Worm (Caenorhabditis elegans): ENCODE measurements around the gene alkb-7.

Gene alkb-7

DNA sequence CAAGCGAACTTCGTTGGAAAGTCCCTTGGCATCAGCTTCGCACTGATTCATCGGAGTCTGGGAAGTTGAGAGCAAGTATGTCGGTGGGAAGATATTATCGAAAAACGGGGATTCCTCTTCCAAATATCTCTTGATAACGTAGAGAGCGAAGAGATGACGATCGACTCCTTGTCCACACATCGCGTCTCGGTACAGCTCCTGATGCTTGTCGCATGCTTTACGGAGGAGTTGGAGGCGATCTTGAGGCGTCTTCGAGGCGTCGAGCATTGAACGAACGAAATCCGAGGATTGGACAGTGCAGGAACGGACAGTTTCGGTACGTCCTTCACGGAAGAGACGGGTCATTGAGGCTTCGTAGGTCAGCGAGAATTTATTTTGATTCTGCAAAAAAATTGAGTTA lies 1.5 kb upstream of the alkb-7 start:
- TF ChIP-seq mls-2 (tag; optimal IDR thresholded peaks at IDR 0.05): no peak
- no peak for TF ChIP-seq tbx-8 (GFP tag; optimal IDR thresholded peaks at IDR 0.05)
- TF ChIP-seq blmp-1 (tag; optimal IDR thresholded peaks at IDR 0.05): no peak
- no peak for TF ChIP-seq lin-32 (GFP tag; optimal IDR thresholded peaks at IDR 0.05)

DNA sequence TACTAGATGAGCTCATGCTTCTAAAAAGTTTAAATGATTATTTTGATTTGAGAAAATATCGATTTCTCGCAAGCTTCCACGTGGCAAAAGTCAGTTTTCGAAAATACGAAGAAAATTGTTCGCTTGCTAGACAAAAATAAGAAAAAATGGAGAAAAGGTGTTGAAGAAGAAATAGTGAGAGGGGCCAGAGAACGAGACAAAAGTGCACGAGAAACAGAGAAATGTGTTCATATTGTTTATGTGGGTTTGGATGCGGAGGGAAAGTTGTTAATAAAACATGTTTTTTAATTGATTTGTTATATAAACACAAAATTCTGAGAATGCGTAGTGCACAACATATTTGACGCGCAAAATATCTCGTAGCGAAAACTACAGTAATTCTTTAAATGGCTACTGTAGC lies 2.6 kb downstream of the alkb-7 start, which contains the start of gene Y46G5A.15:
TSS of gene Y46G5A.15 (minus strand) at position 26 of the 400 bp plus-strand sequence.
- TF ChIP-seq lsy-2 (tag; optimal IDR thresholded peaks at IDR 0.05) (no peak), lin-13 (tag; optimal IDR thresholded peaks at IDR 0.05) (no peak), ham-2 (GFP tag; optimal IDR thresholded peaks at IDR 0.05) (no peak), ceh-43 (GFP tag; optimal IDR thresholded peaks at IDR 0.05) (no peak), hlh-1 (tag; optimal IDR thresholded peaks at IDR 0.05) (no peak), unc-120 (tag; optimal IDR thresholded peaks at IDR 0.05; ENCODE audit: poor library complexity, severe bottlenecking) (no peak), unc-39 (tag; optimal IDR thresholded peaks at IDR 0.05) (no peak), mls-2 (tag; optimal IDR thresholded peaks at IDR 0.05) (no peak), ztf-11 (tag; optimal IDR thresholded peaks at IDR 0.05) (no peak), unc-62 (GFP tag; optimal IDR thresholded peaks at IDR 0.05) (no peak), zip-8 (tag; optimal IDR thresholded peaks at IDR 0.05) (no peak), bed-3 (GFP tag; optimal IDR thresholded peaks at IDR 0.05) (no peak)

DNA sequence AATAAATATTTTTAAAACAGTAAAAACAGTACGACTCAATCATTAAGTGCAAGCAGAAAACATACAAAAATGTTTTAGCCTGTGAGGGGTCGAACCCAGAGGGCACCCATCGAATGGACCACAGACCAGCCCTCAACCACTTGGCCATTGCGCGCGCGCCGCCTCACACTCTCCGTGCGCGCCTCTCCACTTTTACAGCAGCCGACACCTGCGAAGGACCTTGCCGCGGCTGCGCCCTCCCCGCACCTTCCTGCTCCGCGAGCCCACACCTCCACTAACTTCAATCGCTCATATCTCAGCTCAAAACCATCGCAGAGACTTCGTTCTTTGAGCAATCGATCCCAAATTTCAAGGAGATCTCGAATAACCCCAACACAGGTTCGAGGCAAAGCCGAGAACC lies 9.6 kb downstream of the alkb-7 start:
- peak; percentile 70 for TF ChIP-seq lin-13 (tag; optimal IDR thresholded peaks at IDR 0.05)
- peak; percentile 47 for TF ChIP-seq sptf-1 (tag; optimal IDR thresholded peaks at IDR 0.05)
- TF ChIP-seq mep-1 (tag; optimal IDR thresholded peaks at IDR 0.05): peak; percentile 27

DNA sequence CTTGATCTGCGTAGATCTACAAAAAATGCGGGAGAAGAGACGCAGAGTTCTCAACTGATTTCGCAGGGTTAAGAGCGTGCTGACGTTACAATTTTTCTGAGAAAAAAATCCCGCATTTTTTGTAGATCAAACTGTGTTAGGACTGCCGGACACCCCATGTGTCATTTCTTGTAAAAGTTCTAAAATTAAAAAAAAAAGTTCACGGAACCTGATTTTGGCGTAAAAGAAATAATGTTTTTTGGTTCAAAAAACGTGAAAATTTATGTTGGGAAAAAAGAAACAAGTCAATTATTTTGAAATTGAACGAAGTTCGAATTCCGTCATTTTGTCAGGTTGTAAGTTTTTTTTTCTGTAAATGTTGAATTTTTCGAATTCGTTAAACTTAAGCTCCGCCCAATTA lies 11.6 kb downstream of the alkb-7 start, which contains the start of gene Y46G5A.34:
TSS of gene Y46G5A.34 (plus strand) at position 301 of the 400 bp plus-strand sequence.
- TF ChIP-seq ham-2 (GFP tag; optimal IDR thresholded peaks at IDR 0.05) (no peak), nhr-28 (tag; optimal IDR thresholded peaks at IDR 0.05) (no peak), unc-62 (GFP tag; optimal IDR thresholded peaks at IDR 0.05) (no peak), nhr-2 (tag; optimal IDR thresholded peaks at IDR 0.05) (no peak), pha-4 (tag; optimal IDR thresholded peaks at IDR 0.05) (no peak), elt-3 (tag; optimal IDR thresholded peaks at IDR 0.05) (no peak), lsy-2 (tag; optimal IDR thresholded peaks at IDR 0.05) (no peak), tbx-8 (GFP tag; optimal IDR thresholded peaks at IDR 0.05) (no peak), nhr-237 (tag; optimal IDR thresholded peaks at IDR 0.05) (no peak), cnd-1 (tag; optimal IDR thresholded peaks at IDR 0.05) (no peak), ceh-83 (GFP tag; optimal IDR thresholded peaks at IDR 0.05) (no peak)

DNA sequence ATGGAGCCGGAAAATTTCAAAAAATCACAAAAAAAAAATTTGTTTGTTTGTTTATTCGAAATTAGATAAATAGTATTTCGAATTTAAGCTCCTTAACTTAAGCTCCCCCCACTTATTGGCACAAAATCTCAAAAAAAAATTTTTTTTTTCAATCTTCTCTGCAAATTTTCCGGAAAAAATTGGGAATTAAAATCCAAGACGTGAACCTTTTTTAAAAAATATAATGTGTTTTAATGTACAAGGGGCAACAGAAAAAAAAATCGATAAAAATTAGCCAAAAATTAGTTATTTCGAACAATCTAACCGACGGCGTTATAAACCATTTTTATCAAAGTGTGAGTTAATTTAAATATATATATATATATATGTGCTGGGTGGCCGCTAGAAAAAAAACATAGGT lies 13.6 kb downstream of the alkb-7 start, which contains the start of gene Y46G5A.14:
TSS of gene Y46G5A.14 (plus strand) at position 301 of the 400 bp plus-strand sequence.
- TF ChIP-seq drap-1 (GFP tag; optimal IDR thresholded peaks at IDR 0.05) (no peak), nhr-12 (tag; optimal IDR thresholded peaks at IDR 0.05) (no peak), mab-5 (tag; optimal IDR thresholded peaks at IDR 0.05) (no peak), zip-8 (tag; optimal IDR thresholded peaks at IDR 0.05) (no peak), nhr-2 (tag; optimal IDR thresholded peaks at IDR 0.05) (no peak), ceh-43 (GFP tag; optimal IDR thresholded peaks at IDR 0.05) (no peak), blmp-1 (tag; optimal IDR thresholded peaks at IDR 0.05) (no peak), sem-2 (GFP tag; optimal IDR thresholded peaks at IDR 0.05) (no peak), ceh-39 (tag; optimal IDR thresholded peaks at IDR 0.05) (no peak), snpc-4 (tag; optimal IDR thresholded peaks at IDR 0.05) (no peak), mep-1 (tag; optimal IDR thresholded peaks at IDR 0.05) (no peak), tbx-8 (GFP tag; optimal IDR thresholded peaks at IDR 0.05) (no peak), M03D4.4 (tag; optimal IDR thresholded peaks at IDR 0.05) (no peak), mls-2 (tag; optimal IDR thresholded peaks at IDR 0.05) (no peak), bed-3 (GFP tag; optimal IDR thresholded peaks at IDR 0.05) (no peak), unc-39 (tag; optimal IDR thresholded peaks at IDR 0.05) (no peak)

DNA sequence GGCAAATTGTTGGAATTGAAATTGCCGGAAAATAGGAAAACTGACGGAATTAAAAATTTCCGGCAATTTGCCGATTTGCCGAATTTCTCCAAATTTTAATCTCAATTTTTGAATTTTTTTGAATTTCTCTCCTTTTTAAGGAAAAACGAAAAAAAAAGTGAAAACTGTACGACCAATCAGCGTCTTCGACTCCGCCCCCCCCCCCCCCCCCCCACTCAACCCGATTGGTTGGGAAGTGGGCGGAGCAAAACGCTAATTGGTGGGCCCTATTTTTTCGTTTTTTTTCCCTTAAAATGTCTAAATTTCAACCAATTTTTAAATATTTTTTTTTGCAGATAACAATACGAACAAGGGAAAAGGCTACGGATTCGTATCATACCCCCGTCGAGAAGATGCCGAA lies 18.0 kb downstream of the alkb-7 start:
- TF ChIP-seq lin-32 (GFP tag; optimal IDR thresholded peaks at IDR 0.05) (no peak), ceh-39 (tag; optimal IDR thresholded peaks at IDR 0.05) (no peak), nhr-76 (tag; optimal IDR thresholded peaks at IDR 0.05) (no peak), nhr-12 (tag; optimal IDR thresholded peaks at IDR 0.05) (no peak), drap-1 (GFP tag; optimal IDR thresholded peaks at IDR 0.05) (no peak), mep-1 (tag; optimal IDR thresholded peaks at IDR 0.05) (no peak), ceh-83 (GFP tag; optimal IDR thresholded peaks at IDR 0.05) (no peak), lsy-2 (tag; optimal IDR thresholded peaks at IDR 0.05) (no peak), zip-8 (tag; optimal IDR thresholded peaks at IDR 0.05) (no peak), bed-3 (GFP tag; optimal IDR thresholded peaks at IDR 0.05) (no peak), sem-2 (GFP tag; optimal IDR thresholded peaks at IDR 0.05) (no peak), elt-1 (tag; optimal IDR thresholded peaks at IDR 0.05; ENCODE audit: borderline replicate concordance, insufficient read depth) (no peak), mls-2 (tag; optimal IDR thresholded peaks at IDR 0.05) (no peak)
